Fruit fly (Drosophila melanogaster) whole organism, embryonic: ENCODE results near the gene Twdlalpha.

Experiments used
- Bdp1 ChIP-seq: fragments of 200-800 bp; sonication (Bioruptor generic); optimal IDR thresholded peaks from 3 replicates; lab custom pipeline; 2016; ENCODE audit warnings: missing biosample characterization, missing genetic modification characterization
- C15 ChIP-seq: fragments of 200-800 bp; sonication (Bioruptor generic); IDR thresholded peaks from 3 replicates; pipeline ENCODE4 v1.3.6; 2022; ENCODE audit warnings: missing biosample characterization, missing genetic modification characterization
- CG11504 ChIP-seq: fragments of 200-800 bp; sonication (Bioruptor generic); optimal IDR thresholded peaks from 3 replicates; lab custom pipeline; 2019; ENCODE audit warnings: missing biosample characterization, mild to moderate bottlenecking, missing genetic modification characterization, moderate library complexity
- CG12071 ChIP-seq: fragments of 200-800 bp; sonication (Bioruptor generic); optimal IDR thresholded peaks from 3 replicates; lab custom pipeline; 2018; ENCODE audit warnings: missing biosample characterization, mild to moderate bottlenecking, missing genetic modification characterization
- CG12659 ChIP-seq: fragments of 200-800 bp; sonication (Bioruptor generic); optimal IDR thresholded peaks from 3 replicates; lab custom pipeline; 2017; ENCODE audit warnings: mild to moderate bottlenecking, missing biosample characterization, missing genetic modification reagents, missing genetic modification characterization
- CG13287 ChIP-seq: fragments of 200-800 bp; sonication (Bioruptor generic); IDR thresholded peaks from 2 replicates; pipeline ENCODE4 v1.3.6; 2022; ENCODE audit warnings: missing biosample characterization, missing genetic modification characterization; ENCODE audit not compliant: partially characterized antibody
- CG13424 ChIP-seq: fragments of 200-800 bp; sonication (Bioruptor generic); optimal IDR thresholded peaks from 2 replicates; lab custom pipeline; 2019; ENCODE audit warnings: missing biosample characterization, mild to moderate bottlenecking, missing genetic modification characterization, moderate library complexity
- CG14710 ChIP-seq: fragments of 200-800 bp; sonication (Bioruptor generic); optimal IDR thresholded peaks from 3 replicates; lab custom pipeline; 2019; ENCODE audit warnings: missing biosample characterization, mild to moderate bottlenecking, missing genetic modification characterization, moderate library complexity
- CG15514 ChIP-seq: fragments of 200-800 bp; sonication (Bioruptor generic); optimal IDR thresholded peaks from 3 replicates; lab custom pipeline; 2017; ENCODE audit warnings: missing biosample characterization, missing genetic modification characterization, mild to moderate bottlenecking, moderate library complexity, missing genetic modification reagents
- CG16813 ChIP-seq: fragments of 200-800 bp; sonication (Bioruptor generic); IDR thresholded peaks from 3 replicates; pipeline ENCODE4 v1.3.6; 2022; ENCODE audit warnings: missing biosample characterization, missing genetic modification characterization; ENCODE audit not compliant: partially characterized antibody
- CG17328 ChIP-seq: fragments of 200-800 bp; sonication (Bioruptor generic); IDR thresholded peaks from 2 replicates; pipeline ENCODE4 v1.3.6; 2022; ENCODE audit warnings: missing biosample characterization, missing genetic modification characterization
- CG18619 ChIP-seq: fragments of 200-800 bp; sonication (Bioruptor generic); optimal IDR thresholded peaks from 3 replicates; lab custom pipeline; 2017; ENCODE audit warnings: missing biosample characterization, mild to moderate bottlenecking, missing genetic modification characterization
- CG18764 ChIP-seq: fragments of 200-800 bp; sonication (Bioruptor generic); optimal IDR thresholded peaks from 3 replicates; lab custom pipeline; 2016; ENCODE audit warnings: missing biosample characterization, missing genetic modification characterization
- CG2889 ChIP-seq: fragments of 200-800 bp; sonication (Bioruptor generic); IDR thresholded peaks from 3 replicates; pipeline ENCODE4 v1.3.6; 2022; ENCODE audit warnings: missing biosample characterization, missing genetic modification characterization
- CG30020 ChIP-seq: fragments of 200-800 bp; optimal IDR thresholded peaks from 2 replicates; lab custom pipeline; 2019; ENCODE audit warnings: missing biosample characterization, mild to moderate bottlenecking, missing genetic modification characterization, moderate library complexity
- CG3838 ChIP-seq: fragments of 200-800 bp; sonication (Bioruptor generic); optimal IDR thresholded peaks from 3 replicates; lab custom pipeline; 2016; ENCODE audit warnings: missing biosample characterization, missing genetic modification characterization
- CG7786 ChIP-seq: fragments of 200-800 bp; sonication (Bioruptor generic); optimal IDR thresholded peaks from 2 replicates; lab custom pipeline; 2016; ENCODE audit warnings: missing biosample characterization, missing genetic modification characterization
- CG8089 ChIP-seq: fragments of 200-800 bp; sonication (Bioruptor generic); optimal IDR thresholded peaks from 3 replicates; lab custom pipeline; 2016; ENCODE audit warnings: missing biosample characterization, missing genetic modification characterization
- CG9797 ChIP-seq: fragments of 200-800 bp; sonication (Bioruptor generic); optimal IDR thresholded peaks from 3 replicates; lab custom pipeline; 2018; ENCODE audit warnings: missing biosample characterization, mild to moderate bottlenecking, missing genetic modification characterization
- CG9932 ChIP-seq: fragments of 200-800 bp; sonication (Bioruptor generic); IDR thresholded peaks from 2 replicates; pipeline ENCODE4 v1.3.6; 2022; ENCODE audit warnings: missing biosample characterization, missing genetic modification characterization
- Dek ChIP-seq: fragments of 200-800 bp; sonication (Bioruptor generic); optimal IDR thresholded peaks from 3 replicates; lab custom pipeline; 2019; ENCODE audit warnings: missing biosample characterization, mild to moderate bottlenecking, missing genetic modification characterization, moderate library complexity
- Dll ChIP-seq: fragments of 200-800 bp; sonication (Bioruptor generic); IDR thresholded peaks from 4 replicates; pipeline ENCODE4 v1.3.6; 2022; ENCODE audit warnings: missing biosample characterization, missing genetic modification characterization; ENCODE audit not compliant: partially characterized antibody
- Dp ChIP-seq: fragments of 200-800 bp; sonication (Bioruptor generic); optimal IDR thresholded peaks from 2 replicates; lab custom pipeline; 2018; ENCODE audit warnings: missing biosample characterization, mild to moderate bottlenecking, missing genetic modification characterization, moderate library complexity
- Ets65A ChIP-seq: fragments of 200-800 bp; sonication (Bioruptor generic); peaks from one replicate; lab custom pipeline; 2016; ENCODE audit warnings: missing biosample characterization, missing genetic modification characterization
- GATAe ChIP-seq: fragments of 200-800 bp; sonication (Bioruptor generic); conservative IDR thresholded peaks from 2 replicates; pipeline ENCODE4 v1.3.6; 2022; ENCODE audit warnings: missing biosample characterization, missing genetic modification characterization
- HHEX ChIP-seq: fragments of 200-800 bp; sonication (Bioruptor generic); optimal IDR thresholded peaks from 3 replicates; lab custom pipeline; 2017; ENCODE audit warnings: missing biosample characterization, mild to moderate bottlenecking, missing genetic modification characterization, missing genetic modification reagents
- Med ChIP-seq: fragments of 200-800 bp; sonication (Bioruptor generic); peaks from one replicate; lab custom pipeline; 2016; ENCODE audit warnings: missing biosample characterization, missing genetic modification characterization, mild to moderate bottlenecking, inconsistent platforms, moderate library complexity
- Mrtf ChIP-seq: fragments of 200-800 bp; sonication (Bioruptor generic); IDR thresholded peaks from 3 replicates; pipeline ENCODE4 v1.3.6; 2022; ENCODE audit warnings: missing biosample characterization, missing genetic modification characterization
- Nf-YB ChIP-seq: fragments of 200-800 bp; sonication (Bioruptor generic); optimal IDR thresholded peaks from 3 replicates; lab custom pipeline; 2019; ENCODE audit warnings: missing biosample characterization, mild to moderate bottlenecking, missing genetic modification characterization, moderate library complexity
- Pdp1 ChIP-seq, 2 experiments: fragments of 200-800 bp; sonication (Bioruptor generic); optimal IDR thresholded peaks; 3 replicates each; lab custom pipeline; 2016; ENCODE audit warnings: missing biosample characterization in 2 of 2, missing genetic modification characterization in 2 of 2, mild to moderate bottlenecking in 1 of 2, moderate library complexity in 1 of 2
- Six4 ChIP-seq: fragments of 200-800 bp; sonication (Bioruptor generic); optimal IDR thresholded peaks from 2 replicates; lab custom pipeline; 2016; ENCODE audit warnings: missing biosample characterization, missing genetic modification characterization
- Spps ChIP-seq: fragments of 200-800 bp; sonication (Bioruptor generic); optimal IDR thresholded peaks from 2 replicates; lab custom pipeline; 2018; ENCODE audit warnings: missing biosample characterization, mild to moderate bottlenecking, missing genetic modification characterization
- amos ChIP-seq: fragments of 200-800 bp; sonication (Bioruptor generic); IDR thresholded peaks from 2 replicates; pipeline ENCODE4 v1.3.6; 2022; ENCODE audit warnings: missing biosample characterization, missing genetic modification characterization; ENCODE audit not compliant: partially characterized antibody
- dati ChIP-seq: fragments of 200-800 bp; sonication (Bioruptor generic); IDR thresholded peaks from 2 replicates; pipeline ENCODE4 v1.3.6; 2022; ENCODE audit warnings: missing biosample characterization, missing genetic modification characterization
- esg ChIP-seq: fragments of 200-800 bp; sonication (Bioruptor generic); conservative IDR thresholded peaks from 2 replicates; pipeline ENCODE4 v1.3.6; 2022; ENCODE audit warnings: missing biosample characterization, missing genetic modification characterization
- fd96Cb ChIP-seq: fragments of 200-800 bp; sonication (Bioruptor generic); optimal IDR thresholded peaks from 2 replicates; lab custom pipeline; 2018; ENCODE audit warnings: missing biosample characterization, mild to moderate bottlenecking, missing genetic modification characterization, moderate library complexity
- grn ChIP-seq: fragments of 200-800 bp; sonication (Bioruptor generic); optimal IDR thresholded peaks from 3 replicates; lab custom pipeline; 2017; ENCODE audit warnings: missing biosample characterization, missing genetic modification characterization
- insv ChIP-seq, 2 experiments: fragments of 200-800 bp; sonication (Bioruptor generic); optimal IDR thresholded peaks; 3 replicates each; lab custom pipeline; 2016 to 2018; ENCODE audit warnings: missing biosample characterization in 2 of 2, missing genetic modification characterization in 2 of 2
- lilli ChIP-seq: fragments of 200-800 bp; sonication (Bioruptor generic); optimal IDR thresholded peaks from 3 replicates; lab custom pipeline; 2016; ENCODE audit warnings: missing biosample characterization, missing genetic modification characterization
- onecut ChIP-seq: fragments of 200-800 bp; sonication (Bioruptor generic); IDR thresholded peaks from 2 replicates; pipeline ENCODE4 v1.3.6; 2022; ENCODE audit warnings: missing biosample characterization, missing genetic modification characterization
- pan ChIP-seq, 4 experiments: fragments of >200 bp in 3 of 4; fragments of 200-800 bp in 1 of 4; sonication (Bioruptor generic) in 1 of 4; optimal IDR thresholded peaks in 3 of 4; IDR thresholded peaks in 1 of 4; 2 replicates each; pipeline versions ENCODE4 v1.3.6 to Lab custom; 2017 to 2022; ENCODE audit warnings: missing biosample characterization in 2 of 4, missing genetic modification characterization in 2 of 4, mixed read lengths in 1 of 4
- pita ChIP-seq: fragments of 200-800 bp; sonication (Bioruptor generic); optimal IDR thresholded peaks from 2 replicates; lab custom pipeline; 2017; ENCODE audit warnings: missing biosample characterization, mild to moderate bottlenecking, missing genetic modification characterization
- psq ChIP-seq: fragments of 200-800 bp; sonication (Bioruptor generic); optimal IDR thresholded peaks from 2 replicates; lab custom pipeline; 2017; ENCODE audit warnings: missing biosample characterization, missing genetic modification characterization
- pzg ChIP-seq: fragments of 200-800 bp; sonication (Bioruptor generic); optimal IDR thresholded peaks from 3 replicates; lab custom pipeline; 2018; ENCODE audit warnings: missing biosample characterization, mild to moderate bottlenecking, missing genetic modification characterization, moderate library complexity
- schlank ChIP-seq: fragments of 200-800 bp; sonication (Bioruptor generic); optimal IDR thresholded peaks from 2 replicates; lab custom pipeline; 2018; ENCODE audit warnings: missing biosample characterization, mild to moderate bottlenecking, missing genetic modification characterization
- sens ChIP-seq: fragments of 200-800 bp; sonication (Bioruptor generic); peaks from one replicate; lab custom pipeline; 2016; ENCODE audit warnings: missing biosample characterization, missing genetic modification characterization
- sr ChIP-seq: fragments of 200-800 bp; sonication (Bioruptor generic); IDR thresholded peaks from 3 replicates; pipeline ENCODE4 v1.3.6; 2022; ENCODE audit warnings: missing biosample characterization, missing genetic modification characterization
- stwl ChIP-seq: fragments of 200-800 bp; sonication (Bioruptor generic); optimal IDR thresholded peaks from 3 replicates; lab custom pipeline; 2018; ENCODE audit warnings: missing biosample characterization, mild to moderate bottlenecking, missing genetic modification characterization, moderate library complexity
- z ChIP-seq: fragments of 200-800 bp; sonication (Bioruptor generic); IDR thresholded peaks from 3 replicates; pipeline ENCODE4 v1.3.6; 2022; ENCODE audit warnings: missing biosample characterization, missing genetic modification characterization

Twdlalpha gene

DNA sequence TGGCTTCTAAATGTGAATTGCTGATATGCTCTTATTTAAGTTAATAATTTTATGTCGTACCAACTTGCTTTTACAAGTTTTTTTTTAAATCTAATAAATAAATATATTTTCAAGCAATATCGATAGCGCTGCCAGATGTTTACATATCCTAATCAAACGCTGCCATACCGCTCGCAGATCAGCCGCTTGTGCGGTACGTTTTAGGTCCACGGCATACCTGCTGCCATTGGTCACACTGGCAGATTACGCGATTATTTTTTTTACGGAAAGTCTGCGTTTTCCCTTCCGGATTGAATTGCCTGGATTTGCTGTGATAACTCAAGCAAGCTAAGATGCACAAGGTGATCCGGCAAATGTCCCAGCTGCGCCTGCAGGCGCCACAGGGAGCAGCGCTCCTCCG lies 41.1 kb downstream of the Twdlalpha start, which contains the start of gene mRpL22 (continued):
- TF ChIP-seq fd96Cb (tag; lab: Kevin White, UChicago) (no peak), CG11504 (tag; lab: Kevin White, UChicago) (peak; percentile 32), CG16813 (peak; percentile 38; the same call in 1 of the 3 replicates), Six4 (GFP tag; lab: Kevin White, UChicago) (no peak), Dll (GFP tag; lab: Robert Waterston, UW) (no peak), CG2889 (GFP tag; lab: Robert Waterston, UW) (no peak), CG9797 (peak; percentile 67), lilli (GFP tag; lab: Kevin White, UChicago) (no peak), CG13424 (tag; lab: Kevin White, UChicago) (no peak), amos (GFP tag; lab: Robert Waterston, UW) (peak; percentile 47; the same call in 1 of the 2 replicates), Mrtf (no peak), grn (GFP tag; lab: Kevin White, UChicago) (peak; percentile 27), CG17328 (GFP tag; lab: Robert Waterston, UW) (no peak), sr (GFP tag; lab: Robert Waterston, UW) (no peak), Med (GFP tag; lab: Kevin White, UChicago) (peak; percentile 37), HHEX (GFP tag; lab: Kevin White, UChicago) (no peak), Dp (GFP tag; lab: Kevin White, UChicago) (peak; percentile 76), CG3838 (no peak)
- TF ChIP-seq, all 482 proteins: peak for 45

DNA sequence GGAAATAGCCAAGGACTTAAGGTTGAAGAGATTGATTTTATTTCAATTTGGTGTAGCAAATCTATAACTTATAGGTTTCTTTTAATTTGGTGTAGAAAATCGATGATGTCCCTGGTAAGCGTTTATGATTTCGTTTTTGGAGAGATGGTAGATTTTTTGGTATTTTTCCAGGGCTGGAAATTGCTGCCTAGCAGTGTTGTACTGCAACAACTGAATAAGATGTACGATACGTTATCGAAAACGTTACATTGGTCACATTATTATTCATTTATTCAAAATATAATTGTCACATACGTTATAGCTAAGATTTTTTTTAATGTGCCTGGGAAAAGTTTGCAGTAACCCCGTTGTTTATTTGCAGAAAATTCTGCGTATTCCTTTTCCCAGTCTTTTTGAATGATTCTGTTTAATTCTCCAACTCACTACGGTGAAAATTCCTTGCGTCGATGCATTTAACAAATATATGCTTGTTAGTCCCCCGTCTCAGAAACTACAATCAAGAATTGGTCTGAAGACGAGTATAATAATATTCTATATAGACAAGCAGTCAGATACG lies 44.3 kb downstream of the Twdlalpha start, which contains the start of the genes CG9609 and Sap30:
Gene CG9609, minus strand, starts transcription at position 149 of the 556 bp plus-strand sequence.
Gene Sap30, plus strand, starts transcription at position 424 of the 556 bp plus-strand sequence.
- no peak for TF ChIP-seq GATAe (GFP tag; lab: Robert Waterston, UW)
- TF ChIP-seq sens (GFP tag; lab: Kevin White, UChicago), result peak; percentile 83
- no peak for TF ChIP-seq pan (optimal IDR thresholded peaks at IDR 0.05; lab: Kevin White, UChicago)
- TF ChIP-seq pan (GFP tag; optimal IDR thresholded peaks at IDR 0.05 in 1 of 2, IDR thresholded peaks at IDR 0.05 in 1 of 2), result peak in 1 of 2 experiments; percentile 22
- TF ChIP-seq CG30020, result peak; percentile 20
- no peak for TF ChIP-seq CG7786 (GFP tag; lab: Kevin White, UChicago)
- TF ChIP-seq insv (GFP tag; optimal IDR thresholded peaks at IDR 0.05; lab: Kevin White, UChicago), result no peak
- TF ChIP-seq CG12071, result no peak
- TF ChIP-seq Spps (tag; lab: Kevin White, UChicago), result no peak
- no peak for TF ChIP-seq z
- peak; percentile 27 for TF ChIP-seq CG12659
- peak in 1 of 2 experiments; percentile 14 for TF ChIP-seq Pdp1 (GFP tag; optimal IDR thresholded peaks at IDR 0.05; lab: Kevin White, UChicago)
- TF ChIP-seq C15 (GFP tag; lab: Robert Waterston, UW), result no peak
- peak; percentile 84 for TF ChIP-seq onecut (GFP tag; lab: Robert Waterston, UW)
- TF ChIP-seq pita (GFP tag; lab: Kevin White, UChicago), result no peak
- peak; percentile 89 for TF ChIP-seq stwl (tag; lab: Kevin White, UChicago)
- no peak for TF ChIP-seq CG8089 (GFP tag; lab: Kevin White, UChicago)
- peak; percentile 73 for TF ChIP-seq pzg (GFP tag; lab: Kevin White, UChicago)
- no peak for TF ChIP-seq psq (GFP tag; lab: Kevin White, UChicago)
- no peak for TF ChIP-seq dati
- no peak for TF ChIP-seq esg (GFP tag; lab: Robert Waterston, UW)
- no peak for TF ChIP-seq CG18764 (GFP tag; lab: Kevin White, UChicago)
- TF ChIP-seq Ets65A (GFP tag; lab: Kevin White, UChicago), result peak; percentile 79
- TF ChIP-seq Bdp1 (GFP tag; lab: Kevin White, UChicago), result no peak
- TF ChIP-seq CG9932 (GFP tag; lab: Robert Waterston, UW), result peak; percentile 26; the same call in 1 of the 2 replicates
- TF ChIP-seq schlank (tag; lab: Kevin White, UChicago), result no peak
- TF ChIP-seq CG18619 (GFP tag; lab: Kevin White, UChicago), result no peak
- TF ChIP-seq CG14710 (tag; lab: Kevin White, UChicago), result peak; percentile 61
- peak; percentile 15; the same call in 1 of the 2 replicates for TF ChIP-seq CG13287
- TF ChIP-seq Dek (tag; lab: Kevin White, UChicago), result peak; percentile 17
- no peak for TF ChIP-seq Mrtf
- TF ChIP-seq Nf-YB (GFP tag; lab: Kevin White, UChicago), result no peak
- TF ChIP-seq CG15514 (GFP tag; lab: Kevin White, UChicago), result peak; percentile 10
